Worm (Caenorhabditis elegans) whole organism, young adult: ENCODE results near the gene cyp-33C2.

Source experiments
- F55B11.4 ChIP-seq: sonication (generic microtip); optimal IDR thresholded peaks from 2 replicates; lab custom pipeline; 2016; ENCODE audit warnings: missing compliant biosample characterization, missing genetic modification characterization, borderline replicate concordance; ENCODE audit not compliant: insufficient read depth
- mcd-1 ChIP-seq: fragments of 200-800 bp; sonication (Bioruptor generic); IDR thresholded peaks from 2 replicates; pipeline ENCODE4 v1.3.6; 2022; ENCODE audit warnings: missing genetic modification reagents, missing genetic modification characterization, missing compliant biosample characterization

ce11 chrV:2206181-2206580 lies 22.9 kb downstream of the cyp-33C2 start, which contains the start of gene srt-40:
- TF ChIP-seq F55B11.4 (tag; lab: Kevin White, UChicago) (no peak), mcd-1 (GFP tag; lab: Robert Waterston, UW) (no peak)
